Worm (Caenorhabditis elegans) whole organism, L3 larva: ENCODE results near the gene npl-10.

Source experiments
- ceh-28 ChIP-seq: fragments of 150-350 bp; optimal IDR thresholded peaks from 2 replicates; lab custom pipeline; 2014; ENCODE audit warnings: missing biosample characterization, missing genetic modification reagents, missing genetic modification characterization
- daf-12 ChIP-seq: fragments of 150-350 bp; optimal IDR thresholded peaks from 2 replicates; lab custom pipeline; 2014; ENCODE audit warnings: missing biosample characterization, missing genetic modification reagents, missing genetic modification characterization
- egl-27 ChIP-seq: sonication (generic microtip); optimal IDR thresholded peaks from 4 replicates; lab custom pipeline; 2017; ENCODE audit warnings: missing biosample characterization, missing genetic modification reagents, missing genetic modification characterization
- elt-3 ChIP-seq, 3 experiments: fragments of 150-350 bp in 1 of 3; sonication (generic microtip) in 2 of 3; optimal IDR thresholded peaks; 2 replicates in 2 of 3; 4 replicates in 1 of 3; lab custom pipeline; 2014 to 2017; ENCODE audit warnings: missing biosample characterization in 3 of 3, missing genetic modification characterization in 3 of 3
- hmg-11 ChIP-seq: sonication (generic microtip); optimal IDR thresholded peaks from 2 replicates; lab custom pipeline; 2016; ENCODE audit warnings: missing genetic modification characterization, missing compliant biosample characterization
- jun-1 ChIP-seq: fragments of 150-350 bp; optimal IDR thresholded peaks from 2 replicates; lab custom pipeline; 2014; ENCODE audit warnings: missing biosample characterization, missing genetic modification reagents, missing genetic modification characterization
- lin-39 ChIP-seq: fragments of 150-350 bp; optimal IDR thresholded peaks from 2 replicates; lab custom pipeline; 2018; ENCODE audit warnings: missing biosample characterization, missing genetic modification reagents, missing genetic modification characterization
- lsy-12 ChIP-seq: sonication (generic microtip); optimal IDR thresholded peaks from 2 replicates; lab custom pipeline; 2016; ENCODE audit warnings: mild to moderate bottlenecking, missing genetic modification characterization, missing compliant biosample characterization
- nhr-25 ChIP-seq: sonication (generic microtip); optimal IDR thresholded peaks from 2 replicates; lab custom pipeline; 2017; ENCODE audit warnings: missing biosample characterization, missing genetic modification characterization
- nhr-28 ChIP-seq: fragments of 150-350 bp; optimal IDR thresholded peaks from 2 replicates; lab custom pipeline; 2014; ENCODE audit warnings: missing biosample characterization, missing genetic modification characterization
- nhr-43 ChIP-seq: sonication (generic microtip); optimal IDR thresholded peaks from 2 replicates; lab custom pipeline; 2016; ENCODE audit warnings: mild to moderate bottlenecking, missing genetic modification characterization, missing compliant biosample characterization; ENCODE audit not compliant: poor library complexity, severe bottlenecking
- pha-4 ChIP-seq: fragments of 150-350 bp; optimal IDR thresholded peaks from 2 replicates; lab custom pipeline; 2014; ENCODE audit warnings: missing biosample characterization, missing genetic modification reagents, missing genetic modification characterization
- pqm-1 ChIP-seq: fragments of 150-350 bp; optimal IDR thresholded peaks from 2 replicates; lab custom pipeline; 2017; ENCODE audit warnings: missing biosample characterization, missing genetic modification characterization, inconsistent platforms
- ztf-11 ChIP-seq: fragments of 150-350 bp; optimal IDR thresholded peaks from 2 replicates; lab custom pipeline; 2014; ENCODE audit warnings: missing biosample characterization, missing genetic modification characterization

- TF ChIP-seq egl-27 (tag; lab: Kevin White, UChicago) (no peak), ceh-28 (tag; lab: Kevin White, UChicago) (no peak), lsy-12 (no peak), nhr-28 (tag; lab: Kevin White, UChicago) (no peak), jun-1 (tag; lab: Kevin White, UChicago) (no peak), pqm-1 (tag; lab: Kevin White, UChicago) (no peak), lin-39 (tag; lab: Kevin White, UChicago) (no peak), hmg-11 (peak; percentile 20), pha-4 (tag; lab: Kevin White, UChicago) (no peak), elt-3 (tag; optimal IDR thresholded peaks at IDR 0.05; lab: Kevin White, UChicago) (no peak), daf-12 (tag; lab: Kevin White, UChicago) (no peak), nhr-25 (tag; lab: Kevin White, UChicago) (no peak), nhr-43 (no peak), ztf-11 (tag; lab: Kevin White, UChicago) (no peak)
These were observed 20.0 kb downstream of the npl-10 start for ce11 chrIII:3915705-3916104.
